Worm (Caenorhabditis elegans): Measurements from ENCODE around the gene ymel-1.

The ymel-1 gene

ce11 chrIII:10381473-10381872 lies 34.5 kb upstream of the ymel-1 start, which contains the start of gene C38H2.2:
Gene C38H2.2, plus strand, starts transcription at chrIII:10381773.
- no peak for TF ChIP-seq dmd-8 (GFP tag; IDR thresholded peaks at IDR 0.05)
- TF ChIP-seq aha-1 (tag), result peak; percentile 38

ce11 chrIII:10383804-10384203 lies 32.1 kb upstream of the ymel-1 start:
- TF ChIP-seq lsy-2 (tag; optimal IDR thresholded peaks at IDR 0.05) (no peak), aha-1 (tag) (peak; percentile 91), T20F7.1 (GFP tag; optimal IDR thresholded peaks at IDR 0.05) (no peak), jun-1 (tag; optimal IDR thresholded peaks at IDR 0.05) (no peak)

DNA sequence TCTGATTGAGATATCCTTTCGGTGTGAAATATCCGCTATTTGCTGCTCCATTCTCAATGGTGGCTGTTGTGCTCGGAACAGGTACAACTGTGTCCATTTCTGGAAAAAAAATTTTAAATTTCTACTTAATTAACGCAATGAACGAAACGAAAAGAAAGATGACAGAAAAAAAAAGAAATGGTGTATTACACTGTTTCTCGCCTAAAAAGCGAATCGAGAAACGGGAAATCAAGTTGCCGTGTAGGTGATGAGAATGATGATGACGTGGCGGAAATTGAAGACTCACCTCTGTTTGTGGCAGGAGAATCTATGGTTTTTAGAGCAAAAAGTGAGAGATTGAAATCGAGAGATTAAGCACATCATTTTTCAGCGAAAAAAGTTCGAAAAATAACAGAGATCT lies 29.5 kb upstream of the ymel-1 start, which contains the start of gene C38H2.3:
TSS of gene C38H2.3 (minus strand) at position 101 of the 400 bp plus-strand sequence.
- TF ChIP-seq Y105C5A.15 (GFP tag; IDR thresholded peaks at IDR 0.05) (no peak), nhr-42 (GFP tag; IDR thresholded peaks at IDR 0.05) (no peak), hlh-11 (tag; optimal IDR thresholded peaks at IDR 0.05) (no peak), duxl-1 (tag; optimal IDR thresholded peaks at IDR 0.05; ENCODE audit: poor library complexity) (no peak), egl-27 (tag; optimal IDR thresholded peaks at IDR 0.05) (no peak), aly-2 (tag; optimal IDR thresholded peaks at IDR 0.05) (no peak)

- TF ChIP-seq mxl-2 (GFP tag; conservative IDR thresholded peaks at IDR 0.05) (no peak), tra-1 (GFP tag; IDR thresholded peaks at IDR 0.05) (no peak), nhr-25 (tag; optimal IDR thresholded peaks at IDR 0.05; ENCODE audit: borderline replicate concordance, insufficient read depth) (no peak), lin-13 (GFP tag; optimal IDR thresholded peaks at IDR 0.05) (no peak), unc-39 (tag; optimal IDR thresholded peaks at IDR 0.05) (no peak), arid-1 (GFP tag; conservative IDR thresholded peaks at IDR 0.05) (no peak), ceh-44 (GFP tag; IDR thresholded peaks at IDR 0.05) (no peak), spr-3 (GFP tag; optimal IDR thresholded peaks at IDR 0.05) (no peak), ces-1 (GFP tag; optimal IDR thresholded peaks at IDR 0.05) (no peak), Y105C5A.15 (GFP tag; IDR thresholded peaks at IDR 0.05) (no peak), F44E2.7 (GFP tag; IDR thresholded peaks at IDR 0.05) (no peak), T26A8.4 (GFP tag; IDR thresholded peaks at IDR 0.05) (no peak), gei-8 (GFP tag; optimal IDR thresholded peaks at IDR 0.05) (no peak), D1046.2 (GFP tag; IDR thresholded peaks at IDR 0.05) (no peak), ama-1 (optimal IDR thresholded peaks at IDR 0.05) (no peak)
These were observed 26.3 kb upstream of the ymel-1 start for ce11 chrIII:10389608-10390007.

DNA sequence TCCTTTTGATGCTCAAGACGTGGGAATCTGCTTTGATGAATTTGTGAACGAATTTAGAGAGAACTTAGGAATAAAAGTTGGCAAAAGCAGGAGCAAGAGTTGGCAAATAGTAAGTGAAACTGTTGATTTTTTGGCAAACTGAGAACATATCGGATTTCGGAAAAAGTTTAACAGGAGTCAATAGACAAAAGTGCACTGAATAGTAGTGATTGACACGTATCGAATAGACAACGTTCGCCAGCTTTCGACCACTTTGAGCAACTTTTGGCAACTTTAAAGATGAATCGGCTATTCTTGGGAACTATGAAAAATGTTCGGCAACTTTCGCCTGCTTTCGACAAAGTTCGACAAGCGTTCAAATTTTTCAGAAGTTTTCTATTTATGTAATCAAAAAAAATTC lies 24.3 kb upstream of the ymel-1 start, which contains the start of gene M03C11.9:
TSS of gene M03C11.9 (minus strand) at position 101 of the 400 bp plus-strand sequence.
- TF ChIP-seq skn-1 (tag; optimal IDR thresholded peaks at IDR 0.05), result no peak
- TF ChIP-seq daf-8 (GFP tag; IDR thresholded peaks at IDR 0.05), result no peak
- no peak for TF ChIP-seq gei-8 (GFP tag; optimal IDR thresholded peaks at IDR 0.05)
- no peak for TF ChIP-seq hmg-1.1 (GFP tag; IDR thresholded peaks at IDR 0.05)
- no peak for TF ChIP-seq lin-29 (GFP tag; IDR thresholded peaks at IDR 0.05)
- TF ChIP-seq nhr-10 (tag; optimal IDR thresholded peaks at IDR 0.05), result no peak
- TF ChIP-seq unc-62 (GFP tag; optimal IDR thresholded peaks at IDR 0.05 in 1 of 2), result peak in 1 of 2 experiments; percentile 52
- TF ChIP-seq unc-62 (tag; optimal IDR thresholded peaks at IDR 0.05), result no peak

ce11 chrIII:10395990-10396389 lies 19.9 kb upstream of the ymel-1 start, which contains the start of gene M03C11.1:
Gene M03C11.1, minus strand, starts transcription at chrIII:10396090.
- TF ChIP-seq vab-7 (GFP tag; IDR thresholded peaks at IDR 0.05) (no peak), D1046.2 (GFP tag; IDR thresholded peaks at IDR 0.05) (no peak), T20F7.1 (GFP tag; optimal IDR thresholded peaks at IDR 0.05) (no peak), Y75B8A.6 (GFP tag; IDR thresholded peaks at IDR 0.05) (no peak), lin-15B (tag; optimal IDR thresholded peaks at IDR 0.05) (no peak), egl-43 (GFP tag; IDR thresholded peaks at IDR 0.05) (no peak), lsy-2 (tag; optimal IDR thresholded peaks at IDR 0.05) (no peak)

All from whole organism, L4 larva.